Worm (Caenorhabditis elegans): ENCODE results near the gene iff-1.

- TF ChIP-seq ceh-18 (tag; optimal IDR thresholded peaks at IDR 0.05) (no peak), ttx-3 (tag; optimal IDR thresholded peaks at IDR 0.05) (no peak), ama-1 (optimal IDR thresholded peaks at IDR 0.05) (no peak), fkh-6 (tag; optimal IDR thresholded peaks at IDR 0.05) (no peak), ceh-9 (tag; optimal IDR thresholded peaks at IDR 0.05) (no peak), pqm-1 (tag; optimal IDR thresholded peaks at IDR 0.05) (no peak), K09A11.1 (tag; optimal IDR thresholded peaks at IDR 0.05; ENCODE audit: insufficient read depth) (no peak), ceh-22 (tag; optimal IDR thresholded peaks at IDR 0.05) (no peak), pha-4 (tag; optimal IDR thresholded peaks at IDR 0.05) (no peak), ceh-19 (GFP tag; optimal IDR thresholded peaks at IDR 0.05) (no peak), tbx-7 (tag; optimal IDR thresholded peaks at IDR 0.05) (no peak), gmeb-2 (tag; optimal IDR thresholded peaks at IDR 0.05) (no peak), nhr-11 (tag; optimal IDR thresholded peaks at IDR 0.05) (no peak)
These were observed 42.6 kb upstream of the iff-1 start, which contains the start of gene R10E11.5 for ce11 chrIII:9789607-9790073.
